Fruit fly (Drosophila melanogaster) whole organism, embryonic: Measurements from ENCODE around the gene CG31800.

Experiments used
- Blimp-1 ChIP-seq: fragments of 200-800 bp; sonication (Bioruptor generic); optimal IDR thresholded peaks from 3 replicates; lab custom pipeline; 2018; ENCODE audit warnings: missing biosample characterization, missing genetic modification characterization, mild to moderate bottlenecking, moderate library complexity, missing genetic modification reagents
- CG10147 ChIP-seq: fragments of 200-800 bp; sonication (Bioruptor generic); optimal IDR thresholded peaks from 2 replicates; lab custom pipeline; 2019; ENCODE audit warnings: missing biosample characterization, mild to moderate bottlenecking, missing genetic modification characterization, moderate library complexity
- CG10565 ChIP-seq: fragments of 200-800 bp; sonication (Bioruptor generic); optimal IDR thresholded peaks from 3 replicates; lab custom pipeline; 2016; ENCODE audit warnings: missing biosample characterization, mild to moderate bottlenecking, missing genetic modification characterization
- CG12104 ChIP-seq: fragments of 200-800 bp; sonication (Bioruptor generic); optimal IDR thresholded peaks from 3 replicates; lab custom pipeline; 2016; ENCODE audit warnings: missing biosample characterization, missing genetic modification characterization
- CG1233 ChIP-seq: fragments of 200-800 bp; sonication (Bioruptor generic); optimal IDR thresholded peaks from 4 replicates; lab custom pipeline; 2018; ENCODE audit warnings: missing biosample characterization, mild to moderate bottlenecking, missing genetic modification characterization
- CG12942 ChIP-seq: fragments of 200-800 bp; sonication (Bioruptor generic); optimal IDR thresholded peaks from 3 replicates; lab custom pipeline; 2016; ENCODE audit warnings: missing biosample characterization, missing genetic modification characterization
- CG14014 ChIP-seq: fragments of 200-800 bp; sonication (Bioruptor generic); IDR thresholded peaks from 2 replicates; pipeline ENCODE4 v1.3.6; 2022; ENCODE audit warnings: missing biosample characterization, missing genetic modification characterization
- CG14860 ChIP-seq: fragments of 200-800 bp; sonication (Bioruptor generic); IDR thresholded peaks from 3 replicates; pipeline ENCODE4 v1.3.6; 2022; ENCODE audit warnings: missing biosample characterization, missing genetic modification characterization; ENCODE audit not compliant: partially characterized antibody
- CG18476 ChIP-seq: fragments of 200-800 bp; sonication (Bioruptor generic); optimal IDR thresholded peaks from 2 replicates; lab custom pipeline; 2016; ENCODE audit warnings: missing biosample characterization, mild to moderate bottlenecking, missing genetic modification characterization
- CG18599 ChIP-seq: fragments of 200-800 bp; sonication (Bioruptor generic); optimal IDR thresholded peaks from 3 replicates; lab custom pipeline; 2017; ENCODE audit warnings: missing biosample characterization, missing genetic modification characterization, mild to moderate bottlenecking, moderate library complexity, missing genetic modification reagents
- CG2116 ChIP-seq: fragments of 200-800 bp; sonication (Bioruptor generic); optimal IDR thresholded peaks from 3 replicates; lab custom pipeline; 2018; ENCODE audit warnings: missing biosample characterization, mild to moderate bottlenecking, missing genetic modification characterization
- CG2712 ChIP-seq: fragments of 200-800 bp; optimal IDR thresholded peaks from 3 replicates; lab custom pipeline; 2019; ENCODE audit warnings: missing biosample characterization, mild to moderate bottlenecking, missing genetic modification characterization, moderate library complexity
- CG32532 ChIP-seq: fragments of 200-800 bp; sonication (Bioruptor generic); IDR thresholded peaks from 2 replicates; pipeline ENCODE4 v1.3.6; 2022; ENCODE audit warnings: missing biosample characterization, missing genetic modification characterization
- CG34224 ChIP-seq: fragments of 200-800 bp; sonication (Bioruptor generic); IDR thresholded peaks from 3 replicates; pipeline ENCODE4 v1.3.6; 2022; ENCODE audit warnings: missing biosample characterization, missing genetic modification characterization; ENCODE audit not compliant: partially characterized antibody
- CG9609 ChIP-seq: fragments of 200-800 bp; sonication (Bioruptor generic); optimal IDR thresholded peaks from 3 replicates; lab custom pipeline; 2016; ENCODE audit warnings: missing biosample characterization, missing genetic modification characterization
- CG9876 ChIP-seq: fragments of 200-800 bp; sonication (Bioruptor generic); optimal IDR thresholded peaks from 2 replicates; lab custom pipeline; 2016; ENCODE audit warnings: missing biosample characterization, missing genetic modification characterization
- CrebB ChIP-seq: fragments of 200-800 bp; sonication (Bioruptor generic); optimal IDR thresholded peaks from 3 replicates; lab custom pipeline; 2018; ENCODE audit warnings: missing biosample characterization, mild to moderate bottlenecking, missing genetic modification characterization
- Dad ChIP-seq: fragments of 200-800 bp; sonication (Bioruptor generic); optimal IDR thresholded peaks from 3 replicates; lab custom pipeline; 2016; ENCODE audit warnings: missing biosample characterization, missing genetic modification characterization
- Dll ChIP-seq: fragments of 200-800 bp; sonication (Bioruptor generic); IDR thresholded peaks from 4 replicates; pipeline ENCODE4 v1.3.6; 2022; ENCODE audit warnings: missing biosample characterization, missing genetic modification characterization; ENCODE audit not compliant: partially characterized antibody
- Doc3 ChIP-seq: fragments of 200-800 bp; sonication (Bioruptor generic); IDR thresholded peaks from 3 replicates; pipeline ENCODE4 v1.3.6; 2022; ENCODE audit warnings: missing biosample characterization, missing genetic modification characterization; ENCODE audit not compliant: partially characterized antibody
- Dp ChIP-seq: fragments of 200-800 bp; sonication (Bioruptor generic); optimal IDR thresholded peaks from 2 replicates; lab custom pipeline; 2018; ENCODE audit warnings: missing biosample characterization, mild to moderate bottlenecking, missing genetic modification characterization, moderate library complexity
- Ets65A ChIP-seq: fragments of 200-800 bp; sonication (Bioruptor generic); peaks from one replicate; lab custom pipeline; 2016; ENCODE audit warnings: missing biosample characterization, missing genetic modification characterization
- Fer2 ChIP-seq: fragments of 200-800 bp; sonication (Bioruptor generic); optimal IDR thresholded peaks from 2 replicates; lab custom pipeline; 2018; ENCODE audit warnings: missing biosample characterization, mild to moderate bottlenecking, missing genetic modification characterization, moderate library complexity
- HHEX ChIP-seq: fragments of 200-800 bp; sonication (Bioruptor generic); optimal IDR thresholded peaks from 3 replicates; lab custom pipeline; 2017; ENCODE audit warnings: missing biosample characterization, mild to moderate bottlenecking, missing genetic modification characterization, missing genetic modification reagents
- Kr ChIP-seq: fragments of 200-800 bp; sonication (Bioruptor generic); optimal IDR thresholded peaks from 2 replicates; lab custom pipeline; 2017; ENCODE audit warnings: missing biosample characterization, mild to moderate bottlenecking, missing genetic modification characterization
- Med ChIP-seq: fragments of 200-800 bp; sonication (Bioruptor generic); peaks from one replicate; lab custom pipeline; 2016; ENCODE audit warnings: missing biosample characterization, missing genetic modification characterization, mild to moderate bottlenecking, inconsistent platforms, moderate library complexity
- Nf-YA ChIP-seq: fragments of 200-800 bp; sonication (Bioruptor generic); IDR thresholded peaks from 2 replicates; pipeline ENCODE4 v1.3.6; 2022; ENCODE audit warnings: missing biosample characterization, missing genetic modification characterization
- PHDP ChIP-seq: fragments of 200-800 bp; sonication (Bioruptor generic); optimal IDR thresholded peaks from 3 replicates; lab custom pipeline; 2018; ENCODE audit warnings: missing biosample characterization, mild to moderate bottlenecking, missing genetic modification characterization, moderate library complexity
- Six4 ChIP-seq: fragments of 200-800 bp; sonication (Bioruptor generic); optimal IDR thresholded peaks from 2 replicates; lab custom pipeline; 2016; ENCODE audit warnings: missing biosample characterization, missing genetic modification characterization
- Spps ChIP-seq: fragments of 200-800 bp; sonication (Bioruptor generic); optimal IDR thresholded peaks from 2 replicates; lab custom pipeline; 2018; ENCODE audit warnings: missing biosample characterization, mild to moderate bottlenecking, missing genetic modification characterization
- Usf ChIP-seq: fragments of 200-800 bp; sonication (Bioruptor generic); optimal IDR thresholded peaks from 2 replicates; lab custom pipeline; 2017; ENCODE audit warnings: missing genotype, missing biosample characterization, missing genetic modification characterization
- Xbp1 ChIP-seq: fragments of 200-800 bp; sonication (Bioruptor generic); optimal IDR thresholded peaks from 3 replicates; lab custom pipeline; 2016; ENCODE audit warnings: missing biosample characterization, mild to moderate bottlenecking, missing genetic modification characterization
- amos ChIP-seq: fragments of 200-800 bp; sonication (Bioruptor generic); IDR thresholded peaks from 2 replicates; pipeline ENCODE4 v1.3.6; 2022; ENCODE audit warnings: missing biosample characterization, missing genetic modification characterization; ENCODE audit not compliant: partially characterized antibody
- bbx ChIP-seq: fragments of 200-800 bp; sonication (Bioruptor generic); IDR thresholded peaks from 2 replicates; pipeline ENCODE4 v1.3.6; 2022; ENCODE audit warnings: missing biosample characterization, missing genetic modification characterization; ENCODE audit not compliant: partially characterized antibody
- crp ChIP-seq, 2 experiments: fragments of 200-800 bp; sonication (Bioruptor generic); optimal IDR thresholded peaks; 2 replicates in 1 of 2; 3 replicates in 1 of 2; lab custom pipeline; 2017; ENCODE audit warnings: missing biosample characterization in 2 of 2, missing genetic modification characterization in 2 of 2, mild to moderate bottlenecking in 1 of 2, moderate library complexity in 1 of 2
- cwo ChIP-seq: fragments of 200-800 bp; sonication (Bioruptor generic); optimal IDR thresholded peaks from 3 replicates; lab custom pipeline; 2017; ENCODE audit warnings: missing biosample characterization, missing genetic modification characterization, mild to moderate bottlenecking, moderate library complexity, missing genetic modification reagents
- dmrt11E ChIP-seq: fragments of 200-800 bp; sonication (Bioruptor generic); optimal IDR thresholded peaks from 3 replicates; lab custom pipeline; 2018; ENCODE audit warnings: missing biosample characterization, mild to moderate bottlenecking, missing genetic modification characterization, moderate library complexity
- eve ChIP-seq, 2 experiments: fragments of >200 bp; optimal IDR thresholded peaks; 2 replicates each; lab custom pipeline; 2017; ENCODE audit warnings: missing biosample characterization in 2 of 2, missing genetic modification characterization in 2 of 2
- fu2 ChIP-seq: fragments of 200-800 bp; sonication (Bioruptor generic); optimal IDR thresholded peaks from 2 replicates; lab custom pipeline; 2016; ENCODE audit warnings: missing biosample characterization, missing genetic modification characterization
- jigr1 ChIP-seq: fragments of 200-800 bp; sonication (Bioruptor generic); IDR thresholded peaks from 3 replicates; pipeline ENCODE4 v1.3.6; 2022; ENCODE audit warnings: missing biosample characterization, missing genetic modification characterization
- kah ChIP-seq: fragments of 200-800 bp; sonication (Bioruptor generic); optimal IDR thresholded peaks from 2 replicates; lab custom pipeline; 2018; ENCODE audit warnings: missing biosample characterization, mild to moderate bottlenecking, missing genetic modification characterization
- knrl ChIP-seq: fragments of 200-800 bp; sonication (Bioruptor generic); IDR thresholded peaks from 3 replicates; pipeline ENCODE4 v1.3.6; 2022; ENCODE audit warnings: missing biosample characterization, missing genetic modification characterization; ENCODE audit not compliant: partially characterized antibody
- repo ChIP-seq: fragments of 200-800 bp; sonication (Bioruptor generic); optimal IDR thresholded peaks from 2 replicates; lab custom pipeline; 2016; ENCODE audit warnings: missing biosample characterization, missing genetic modification characterization
- sna ChIP-seq: fragments of 200-800 bp; sonication (Bioruptor generic); IDR thresholded peaks from 2 replicates; pipeline ENCODE4 v1.3.6; 2022; ENCODE audit warnings: missing biosample characterization, missing genetic modification characterization; ENCODE audit not compliant: partially characterized antibody
- stwl ChIP-seq: fragments of 200-800 bp; sonication (Bioruptor generic); optimal IDR thresholded peaks from 3 replicates; lab custom pipeline; 2018; ENCODE audit warnings: missing biosample characterization, mild to moderate bottlenecking, missing genetic modification characterization, moderate library complexity
- sug ChIP-seq: fragments of 200-800 bp; optimal IDR thresholded peaks from 2 replicates; lab custom pipeline; 2019; ENCODE audit warnings: missing biosample characterization, mild to moderate bottlenecking, missing genetic modification characterization, moderate library complexity
- tll ChIP-seq, 2 experiments: fragments of 200-800 bp in 1 of 2; fragments of >200 bp in 1 of 2; sonication (Bioruptor generic) in 1 of 2; optimal IDR thresholded peaks; 2 replicates each; lab custom pipeline; 2017 to 2019; ENCODE audit warnings: missing biosample characterization in 2 of 2, missing genetic modification characterization in 2 of 2, mild to moderate bottlenecking in 1 of 2, moderate library complexity in 1 of 2
- zen2 ChIP-seq: fragments of 200-800 bp; sonication (Bioruptor generic); IDR thresholded peaks from 3 replicates; pipeline ENCODE4 v1.3.6; 2022; ENCODE audit warnings: missing biosample characterization, missing genetic modification characterization; ENCODE audit not compliant: partially characterized antibody

CG31800 gene

DNA sequence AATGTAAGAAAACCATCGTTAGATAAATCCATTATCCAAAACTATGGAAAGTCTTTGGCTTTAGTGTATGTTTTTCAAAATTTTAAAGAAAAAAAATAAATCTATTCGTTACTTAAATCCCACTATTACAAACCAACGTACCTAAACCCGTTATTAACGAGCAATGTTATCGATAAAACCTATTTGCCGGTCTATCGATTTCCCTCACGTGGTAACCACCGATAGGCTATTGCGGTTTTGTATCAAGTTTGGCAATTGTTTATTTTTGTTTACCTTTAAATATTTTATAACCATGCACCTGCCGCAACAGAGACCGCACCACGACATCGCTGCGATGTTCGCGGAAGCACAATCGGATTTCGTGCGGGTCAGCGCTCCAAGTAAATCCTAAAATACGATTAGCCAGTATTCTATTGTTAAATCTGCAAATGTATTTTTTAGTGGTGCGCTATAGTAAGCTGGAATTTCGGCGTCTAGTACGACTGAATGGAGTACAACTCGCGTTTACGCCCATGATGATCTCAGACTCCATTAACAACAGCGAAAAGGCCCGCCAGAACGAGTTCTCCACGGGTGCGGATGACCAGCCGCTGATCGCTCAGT lies 28.8 kb upstream of the CG31800 start, which contains the start of gene Dus4 (continued):
- no peak for TF ChIP-seq cwo
- no peak for TF ChIP-seq CG2712 (tag; lab: Kevin White, UChicago)
- no peak for TF ChIP-seq eve (GFP tag; optimal IDR thresholded peaks at IDR 0.05; lab: Kevin White, UChicago)
- no peak for TF ChIP-seq PHDP
- TF ChIP-seq HHEX (GFP tag; lab: Kevin White, UChicago), result no peak
- peak; percentile 59 for TF ChIP-seq CG2116 (GFP tag; lab: Kevin White, UChicago)
- TF ChIP-seq Dll (GFP tag; lab: Robert Waterston, UW), result peak; percentile 83
- TF ChIP-seq Six4, result no peak
- no peak for TF ChIP-seq Kr (GFP tag; lab: Kevin White, UChicago)
- no peak for TF ChIP-seq Dad
- peak; percentile 84 for TF ChIP-seq sna (GFP tag; lab: Robert Waterston, UW)
- no peak for TF ChIP-seq tll (GFP tag; optimal IDR thresholded peaks at IDR 0.05; lab: Kevin White, UChicago)
- no peak for TF ChIP-seq Fer2
- peak; percentile 38 for TF ChIP-seq Dp (GFP tag; lab: Kevin White, UChicago)
- TF ChIP-seq CG14014 (GFP tag; lab: Robert Waterston, UW), result no peak
- no peak for TF ChIP-seq Blimp-1
- peak; percentile 56; the same call in 2 of the 3 replicates for TF ChIP-seq knrl (GFP tag; lab: Robert Waterston, UW)
- TF ChIP-seq Med, result peak; percentile 9
- no peak for TF ChIP-seq CG32532
- no peak for TF ChIP-seq crp (GFP tag; optimal IDR thresholded peaks at IDR 0.05; lab: Kevin White, UChicago)
- TF ChIP-seq CG12104 (GFP tag; lab: Kevin White, UChicago), result no peak
- TF ChIP-seq Usf (GFP tag; lab: Kevin White, UChicago), result no peak
- TF ChIP-seq CG12942 (GFP tag; lab: Kevin White, UChicago), result no peak
- TF ChIP-seq jigr1, result no peak
- TF ChIP-seq fu2, result no peak
- no peak for TF ChIP-seq Ets65A (GFP tag; lab: Kevin White, UChicago)
- peak; percentile 79 for TF ChIP-seq Doc3 (GFP tag; lab: Robert Waterston, UW)
- no peak for TF ChIP-seq Xbp1
- TF ChIP-seq CG1233, result no peak
- TF ChIP-seq repo (GFP tag; lab: Kevin White, UChicago), result no peak
- no peak for TF ChIP-seq CG18599
- TF ChIP-seq CG10147, result no peak
- no peak for TF ChIP-seq CG18476
- peak; percentile 95 for TF ChIP-seq bbx (GFP tag; lab: Robert Waterston, UW)
- TF ChIP-seq kah (GFP tag; lab: Kevin White, UChicago), result no peak
- peak; percentile 97 for TF ChIP-seq zen2 (GFP tag; lab: Robert Waterston, UW)
- TF ChIP-seq CG34224, result peak; percentile 95
- peak; percentile 82; the same call in 1 of the 2 replicates for TF ChIP-seq amos (GFP tag; lab: Robert Waterston, UW)
- TF ChIP-seq CrebB (tag; lab: Kevin White, UChicago), result no peak
- no peak for TF ChIP-seq CG9609 (GFP tag; lab: Kevin White, UChicago)
- no peak for TF ChIP-seq Nf-YA
- no peak for TF ChIP-seq CG9876
- no peak for TF ChIP-seq sug (tag; lab: Kevin White, UChicago)
- no peak for TF ChIP-seq CG10565
- no peak for TF ChIP-seq dmrt11E
- peak; percentile 54 for TF ChIP-seq stwl (tag; lab: Kevin White, UChicago)
- no peak for TF ChIP-seq Spps (tag; lab: Kevin White, UChicago)
- TF ChIP-seq CG14860, result peak; percentile 88
